Worm (Caenorhabditis elegans) whole organism, young adult: ENCODE results near the gene Y110A2AL.1.

ENCODE experiments used
- F57A8.1 ChIP-seq: fragments of 200-800 bp; sonication (Bioruptor generic); optimal IDR thresholded peaks from 2 replicates; lab custom pipeline; 2018; ENCODE audit warnings: mild to moderate bottlenecking, missing genetic modification characterization, moderate library complexity, missing compliant biosample characterization
- akir-1 ChIP-seq: fragments of 200-800 bp; sonication (Bioruptor generic); optimal IDR thresholded peaks from 2 replicates; lab custom pipeline; 2018; ENCODE audit warnings: mild to moderate bottlenecking, missing genetic modification characterization, moderate library complexity, missing compliant biosample characterization
- atf-7 ChIP-seq: sonication (generic microtip); optimal IDR thresholded peaks from 2 replicates; lab custom pipeline; 2017; ENCODE audit warnings: mild to moderate bottlenecking, missing genetic modification characterization, missing compliant biosample characterization
- ekl-4 ChIP-seq: fragments of 200-800 bp; sonication (Bioruptor generic); IDR thresholded peaks from 2 replicates; pipeline ENCODE4 v1.3.6; 2022; ENCODE audit warnings: missing genetic modification reagents, missing genetic modification characterization, missing compliant biosample characterization
- gei-17 ChIP-seq: fragments of 200-800 bp; sonication (Bioruptor generic); optimal IDR thresholded peaks from 2 replicates; lab custom pipeline; 2018; ENCODE audit warnings: mild to moderate bottlenecking, missing genetic modification characterization, missing compliant biosample characterization
- hrde-1 ChIP-seq: sonication (generic microtip); optimal IDR thresholded peaks from 2 replicates; lab custom pipeline; 2016; ENCODE audit warnings: missing genetic modification characterization, mild to moderate bottlenecking, missing compliant biosample characterization, moderate library complexity, missing genotype, missing genetic modification reagents, borderline replicate concordance
- lin-35 ChIP-seq, 3 experiments: fragments of 150-350 bp in 2 of 3; sonication (generic microtip) in 1 of 3; optimal IDR thresholded peaks; 2 replicates each; lab custom pipeline; 2014 to 2018; ENCODE audit warnings: missing biosample characterization in 3 of 3, missing genetic modification characterization in 3 of 3, missing genetic modification reagents in 3 of 3
- madf-3 ChIP-seq: fragments of 200-800 bp; sonication (Bioruptor generic); IDR thresholded peaks from 2 replicates; pipeline ENCODE4 v1.3.6; 2022; ENCODE audit warnings: missing genetic modification reagents, missing genetic modification characterization, missing compliant biosample characterization
- madf-6 ChIP-seq: fragments of 200-800 bp; sonication (Bioruptor generic); IDR thresholded peaks from 2 replicates; pipeline ENCODE4 v1.3.6; 2022; ENCODE audit warnings: missing genetic modification reagents, missing genetic modification characterization, missing compliant biosample characterization
- mcd-1 ChIP-seq: fragments of 200-800 bp; sonication (Bioruptor generic); IDR thresholded peaks from 2 replicates; pipeline ENCODE4 v1.3.6; 2022; ENCODE audit warnings: missing genetic modification reagents, missing genetic modification characterization, missing compliant biosample characterization
- nhr-80 ChIP-seq: sonication (generic microtip); optimal IDR thresholded peaks from 2 replicates; lab custom pipeline; 2016; ENCODE audit warnings: missing genetic modification characterization, missing compliant biosample characterization
- pha-4 ChIP-seq: fragments of 150-350 bp; sonication (generic microtip); optimal IDR thresholded peaks from 2 replicates; lab custom pipeline; 2014; ENCODE audit warnings: missing biosample characterization, missing genetic modification reagents, missing genetic modification characterization
- rec-8 ChIP-seq, 2 experiments: sonication (generic microtip); optimal IDR thresholded peaks; 2 replicates each; lab custom pipeline; 2016; ENCODE audit warnings: mild to moderate bottlenecking in 2 of 2, missing genetic modification characterization in 2 of 2, missing genetic modification reagents in 2 of 2, missing genotype in 2 of 2, missing biosample characterization in 1 of 2, missing compliant biosample characterization in 1 of 2, moderate library complexity in 1 of 2
- unc-130 ChIP-seq: sonication (generic microtip); optimal IDR thresholded peaks from 2 replicates; lab custom pipeline; 2016; ENCODE audit warnings: missing genetic modification reagents, missing genetic modification characterization, missing compliant biosample characterization

ce11 chrII:2919074-2919857, 44.4 kb downstream of the Y110A2AL.1 start, which contains the start of the genes ncap-1 and Y110A2AR.1:
- TF ChIP-seq unc-130 (GFP tag; lab: Kevin White, UChicago) (peak; percentile 45), lin-35 (GFP tag; optimal IDR thresholded peaks at IDR 0.05; lab: Kevin White, UChicago) (no peak), nhr-80 (tag; lab: Kevin White, UChicago) (no peak), akir-1 (GFP tag; lab: Kevin White, UChicago) (no peak), madf-3 (GFP tag; lab: Robert Waterston, UW) (no peak), rec-8 (tag; optimal IDR thresholded peaks at IDR 0.05; lab: Kevin White, UChicago) (no peak), ekl-4 (GFP tag; lab: Robert Waterston, UW) (no peak; the same call in 1 of the 2 replicates), mcd-1 (GFP tag; lab: Robert Waterston, UW) (no peak), hrde-1 (tag; lab: Kevin White, UChicago) (no peak), F57A8.1 (GFP tag; lab: Kevin White, UChicago) (no peak), pha-4 (tag; lab: Kevin White, UChicago) (no peak), atf-7 (no peak), madf-6 (peak; percentile 93), gei-17 (GFP tag; lab: Kevin White, UChicago) (no peak)
